Worm (Caenorhabditis elegans): ENCODE data around the gene lec-5.
"Not testable (repeated sequence)": the region's sequence is repeated elsewhere in the genome, so short reads cannot be mapped to it uniquely, and the experiment has no call there.

The lec-5 gene

ce11 chrII:5818298-5818697 is 22.6 kb downstream of the lec-5 start, which contains the start of gene ZK1248.4:
ZK1248.4 (plus strand) TSS chrII:5818598.
- TF ChIP-seq him-1 (tag; optimal IDR thresholded peaks at IDR 0.05) (no peak), xnd-1 (tag; optimal IDR thresholded peaks at IDR 0.05) (no peak)

DNA sequence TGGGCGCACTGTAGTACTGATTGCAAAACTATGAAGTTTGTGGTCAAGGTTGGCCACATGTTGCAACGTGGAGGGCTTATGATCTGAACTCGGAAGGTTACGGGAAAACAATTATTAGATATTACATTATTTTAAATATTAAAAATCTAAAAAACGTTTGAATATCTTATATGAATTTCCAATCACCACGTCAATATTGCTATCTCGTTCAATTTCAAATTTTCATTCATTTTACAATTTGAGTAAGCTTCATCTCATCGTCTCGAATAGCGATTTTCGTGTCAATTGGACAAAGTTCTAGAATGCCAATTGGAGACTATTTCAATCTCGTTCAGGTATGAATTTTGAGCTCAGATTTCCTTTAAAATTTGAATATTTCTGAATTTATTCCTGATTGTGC is 24.6 kb downstream of the lec-5 start, which contains the start of gene ZK1248.20:
TSS of gene ZK1248.20 (plus strand) at position 301 of the 400 bp plus-strand sequence.
- TF ChIP-seq nfya-2 (GFP tag; IDR thresholded peaks at IDR 0.05) = no peak
- no peak for TF ChIP-seq nhr-179 (tag; optimal IDR thresholded peaks at IDR 0.05)
- TF ChIP-seq madf-10 (tag; optimal IDR thresholded peaks at IDR 0.05) = no peak
- no peak for TF ChIP-seq mes-4 (tag; optimal IDR thresholded peaks at IDR 0.05)

DNA sequence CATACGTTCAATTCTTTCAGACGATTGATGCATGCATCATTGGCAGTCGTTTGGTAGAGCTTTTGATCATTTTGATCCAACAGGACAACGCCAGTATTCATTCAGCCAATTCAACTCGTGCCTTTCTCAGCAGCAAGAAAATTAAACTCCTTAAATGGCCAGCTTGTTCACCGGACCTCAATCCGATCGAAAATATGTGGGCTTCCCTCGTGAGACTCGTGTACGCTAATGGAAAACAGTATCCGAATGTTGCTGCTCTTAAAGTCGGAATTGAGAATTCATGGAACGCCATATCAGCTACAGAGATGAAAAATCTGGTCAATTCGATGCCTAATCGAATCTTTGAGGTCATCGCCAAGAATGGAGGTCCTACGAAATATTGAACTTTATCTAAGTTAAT is 25.5 kb downstream of the lec-5 start, which contains the start of gene wago-5:
TSS of gene wago-5 (minus strand) at position 101 of the 400 bp plus-strand sequence.
- TF ChIP-seq hrde-1 (tag; optimal IDR thresholded peaks at IDR 0.05; ENCODE audit: borderline replicate concordance); nfya-1 (tag; optimal IDR thresholded peaks at IDR 0.05; ENCODE audit: borderline replicate concordance, insufficient read depth); madf-8 (GFP tag; conservative IDR thresholded peaks at IDR 0.05): not testable (repeated sequence)

ce11 chrII:5810230-5810629 is 30.7 kb downstream of the lec-5 start, which contains the start of the genes msp-64 and ZK1248.5:
msp-64 (minus strand) TSS chrII:5810330.
ZK1248.5 (plus strand) TSS chrII:5810514.
- TF ChIP-seq rcor-1 (GFP tag; IDR thresholded peaks at IDR 0.05) (no peak), F57A8.1 (GFP tag; optimal IDR thresholded peaks at IDR 0.05) (no peak), xnd-1 (tag; optimal IDR thresholded peaks at IDR 0.05) (no peak), F22D6.2 (tag; optimal IDR thresholded peaks at IDR 0.05) (no peak), egrh-3 (GFP tag; IDR thresholded peaks at IDR 0.05) (no peak), hlh-12 (tag; optimal IDR thresholded peaks at IDR 0.05) (no peak), T07F8.4 (tag; optimal IDR thresholded peaks at IDR 0.05) (no peak)

DNA sequence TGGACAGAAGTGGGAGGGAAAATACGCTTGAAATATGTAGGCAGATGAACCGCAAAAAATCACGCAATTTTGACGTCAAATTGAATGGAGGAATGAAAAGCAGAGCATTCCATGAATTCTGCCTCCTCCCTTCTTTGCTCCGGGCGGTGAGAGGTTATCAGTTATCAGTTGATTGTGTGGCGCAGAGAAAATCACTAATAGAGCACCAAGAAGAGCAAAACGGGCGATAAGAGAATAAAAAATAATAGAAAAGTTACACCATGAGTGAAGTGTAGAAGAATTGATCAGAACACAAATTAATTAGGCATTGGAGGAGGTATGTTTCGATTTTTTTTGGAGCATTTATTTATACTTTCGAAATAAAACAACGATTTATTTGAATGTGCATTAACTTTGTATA is 34.3 kb downstream of the lec-5 start:
- peak; percentile 33; the same call in 1 of the 2 replicates for TF ChIP-seq dox-1 (GFP tag; IDR thresholded peaks at IDR 0.05)
- no peak for TF ChIP-seq ztf-3 (GFP tag; optimal IDR thresholded peaks at IDR 0.05)
- TF ChIP-seq hrde-1 (tag; optimal IDR thresholded peaks at IDR 0.05; ENCODE audit: borderline replicate concordance) = no peak
- TF ChIP-seq tlf-1 (GFP tag; optimal IDR thresholded peaks at IDR 0.05) = no peak
- no peak for TF ChIP-seq ama-1 (optimal IDR thresholded peaks at IDR 0.05)
- no peak for TF ChIP-seq ama-1 (GFP tag; optimal IDR thresholded peaks at IDR 0.05)
- TF ChIP-seq ceh-40 (GFP tag; IDR thresholded peaks at IDR 0.05) = no peak
- TF ChIP-seq tbp1 (GFP tag; optimal IDR thresholded peaks at IDR 0.05) = no peak
- 0 out of 2 replicates have a peak, but pooled peaks have one; percentile 13 for TF ChIP-seq nfyb-1 (GFP tag; IDR thresholded peaks at IDR 0.05)
- TF ChIP-seq nhr-80 (tag; optimal IDR thresholded peaks at IDR 0.05) = peak; percentile 92
- no peak for TF ChIP-seq madf-6 (GFP tag; IDR thresholded peaks at IDR 0.05)
- TF ChIP-seq F55B11.4 (tag; optimal IDR thresholded peaks at IDR 0.05; ENCODE audit: borderline replicate concordance, insufficient read depth) = no peak
- TF ChIP-seq bed-2 (GFP tag; IDR thresholded peaks at IDR 0.05) = no peak
- no peak for TF ChIP-seq ceh-27 (GFP tag; optimal IDR thresholded peaks at IDR 0.05)
- no peak for TF ChIP-seq lag-1 (GFP tag; IDR thresholded peaks at IDR 0.05)

ce11 chrII:5805303-5805702 is 35.6 kb downstream of the lec-5 start, which contains the start of gene K05F1.10:
K05F1.10 (minus strand) TSS chrII:5805473.
- TF ChIP-seq ekl-4 (GFP tag; IDR thresholded peaks at IDR 0.05) = no peak
- TF ChIP-seq C17E4.6 (GFP tag; IDR thresholded peaks at IDR 0.05) = no peak
- no peak for TF ChIP-seq sptf-2 (GFP tag; optimal IDR thresholded peaks at IDR 0.05)
- TF ChIP-seq akir-1 (GFP tag; optimal IDR thresholded peaks at IDR 0.05) = no peak
- TF ChIP-seq mes-4 (tag; optimal IDR thresholded peaks at IDR 0.05) = no peak
- peak; percentile 34 for TF ChIP-seq nhr-80 (tag; optimal IDR thresholded peaks at IDR 0.05)
- TF ChIP-seq Y67H2A.10 (GFP tag; conservative IDR thresholded peaks at IDR 0.05) = no peak
- TF ChIP-seq cebp-1 (GFP tag; IDR thresholded peaks at IDR 0.05) = no peak
- peak; percentile 42 for TF ChIP-seq cebp-1 (tag; optimal IDR thresholded peaks at IDR 0.05)
- no peak for TF ChIP-seq bed-2 (GFP tag; IDR thresholded peaks at IDR 0.05)
